Fruit fly (Drosophila melanogaster): ENCODE measurements around the gene CG12617.

dm6 chr2L:20341999-20342325 lies 47.5 kb downstream of the CG12617 start:
- TF ChIP-seq CG11617 (GFP tag; optimal IDR thresholded peaks at IDR 0.05) (no peak), cnc (optimal IDR thresholded peaks at IDR 0.05) (no peak), kay (GFP tag; ENCODE audit: borderline replicate concordance) (no peak)
